Fruit fly (Drosophila melanogaster) whole organism, wandering third instar larva: Measurements from ENCODE around the gene Uch-L5R.

ENCODE experiments used
- Abd-B ChIP-seq: fragments of >200 bp; optimal IDR thresholded peaks from 2 replicates; lab custom pipeline; 2017; ENCODE audit warnings: missing biosample characterization, missing genetic modification characterization
- CG32264 ChIP-seq: fragments of 200-800 bp; sonication (Bioruptor generic); optimal IDR thresholded peaks from 2 replicates; lab custom pipeline; 2016; ENCODE audit warnings: missing biosample characterization, missing genetic modification characterization
- CG9705 ChIP-seq: fragments of 200-800 bp; sonication (Bioruptor generic); optimal IDR thresholded peaks from 2 replicates; lab custom pipeline; 2018; ENCODE audit warnings: missing biosample characterization, mild to moderate bottlenecking, missing genetic modification characterization
- CrebA ChIP-seq: fragments of 200-800 bp; sonication (Bioruptor generic); optimal IDR thresholded peaks from 2 replicates; lab custom pipeline; 2016; ENCODE audit warnings: missing biosample characterization, mild to moderate bottlenecking, missing genetic modification characterization, borderline replicate concordance
- Dfd ChIP-seq: fragments of >200 bp; optimal IDR thresholded peaks from 2 replicates; lab custom pipeline; 2017; ENCODE audit warnings: missing biosample characterization, missing genetic modification characterization
- Dif ChIP-seq: fragments of 200-275, 200-300 bp; sonication (Bioruptor generic); optimal IDR thresholded peaks from 2 replicates; lab custom pipeline; 2018; ENCODE audit warnings: missing biosample characterization, missing genetic modification characterization; ENCODE audit not compliant: partially characterized antibody
- GATAd ChIP-seq: sonication (Bioruptor generic); optimal IDR thresholded peaks from 2 replicates; lab custom pipeline; 2016; ENCODE audit warnings: missing biosample characterization, missing genetic modification characterization
- HLH106 ChIP-seq: fragments of 200-800 bp; optimal IDR thresholded peaks from 3 replicates; lab custom pipeline; 2019; ENCODE audit warnings: missing biosample characterization, mild to moderate bottlenecking, missing genetic modification characterization, moderate library complexity
- Hnf4 ChIP-seq: fragments of 200-800 bp; sonication (Bioruptor generic); optimal IDR thresholded peaks from 2 replicates; lab custom pipeline; 2016; ENCODE audit warnings: missing biosample characterization, mild to moderate bottlenecking, missing genetic modification characterization
- Hr78 ChIP-seq: fragments of >200 bp; optimal IDR thresholded peaks from 2 replicates; lab custom pipeline; 2017; ENCODE audit warnings: missing biosample characterization, missing genetic modification characterization
- Hr83 ChIP-seq: fragments of 200-300 bp; sonication (Bioruptor generic); optimal IDR thresholded peaks from 2 replicates; lab custom pipeline; 2016; ENCODE audit warnings: missing biosample characterization, mild to moderate bottlenecking, missing genetic modification characterization, moderate library complexity; ENCODE audit not compliant: poor library complexity, severe bottlenecking
- Jra ChIP-seq: sonication (Bioruptor generic); optimal IDR thresholded peaks from 2 replicates; lab custom pipeline; 2016; ENCODE audit warnings: missing biosample characterization, missing genetic modification characterization
- Mio ChIP-seq: sonication (Bioruptor generic); optimal IDR thresholded peaks from 2 replicates; lab custom pipeline; 2016; ENCODE audit warnings: missing biosample characterization, missing genetic modification characterization
- Myc ChIP-seq: fragments of >200 bp; optimal IDR thresholded peaks from 2 replicates; lab custom pipeline; 2017
- N ChIP-seq: fragments of >200 bp; optimal IDR thresholded peaks from 2 replicates; lab custom pipeline; 2018; ENCODE audit warnings: missing biosample characterization, missing external identifiers, missing genetic modification characterization
- OdsH ChIP-seq: fragments of 200-800 bp; sonication (Bioruptor generic); optimal IDR thresholded peaks from 2 replicates; lab custom pipeline; 2016; ENCODE audit warnings: missing biosample characterization, mild to moderate bottlenecking, missing genetic modification characterization
- Rel ChIP-seq, 2 experiments: fragments of 200-800 bp; sonication (Bioruptor generic) in 1 of 2; optimal IDR thresholded peaks; 2 replicates in 1 of 2; 3 replicates in 1 of 2; lab custom pipeline; 2016 to 2019; ENCODE audit warnings: mild to moderate bottlenecking in 2 of 2, missing biosample characterization in 2 of 2, missing genetic modification characterization in 2 of 2, moderate library complexity in 1 of 2
- Sp1 ChIP-seq: fragments of 200-800 bp; sonication (Bioruptor generic); optimal IDR thresholded peaks from 3 replicates; lab custom pipeline; 2019; ENCODE audit warnings: missing biosample characterization, mild to moderate bottlenecking, missing genetic modification characterization, moderate library complexity
- Vsx2 ChIP-seq: fragments of 200-300, 225-300 bp; sonication (Bioruptor generic); optimal IDR thresholded peaks from 2 replicates; lab custom pipeline; 2018; ENCODE audit warnings: missing biosample characterization, missing genetic modification characterization; ENCODE audit not compliant: partially characterized antibody
- br ChIP-seq: fragments of 200-800 bp; sonication (Bioruptor generic); optimal IDR thresholded peaks from 2 replicates; lab custom pipeline; 2016; ENCODE audit warnings: missing biosample characterization, missing genetic modification characterization
- brk ChIP-seq: fragments of 200-800 bp; sonication (Bioruptor generic); optimal IDR thresholded peaks from 2 replicates; lab custom pipeline; 2016; ENCODE audit warnings: missing biosample characterization, mild to moderate bottlenecking, missing genetic modification characterization
- dl ChIP-seq, 2 experiments: fragments of 175-275, 200-275 bp in 1 of 2; fragments of 200-275 bp in 1 of 2; sonication (Bioruptor generic); optimal IDR thresholded peaks; lab custom pipeline; 2018; ENCODE audit warnings: mild to moderate bottlenecking in 2 of 2, missing biosample characterization in 2 of 2, missing genetic modification characterization in 2 of 2, moderate library complexity in 2 of 2; ENCODE audit not compliant: partially characterized antibody in 2 of 2, insufficient read depth in 1 of 2
- dmrt93B ChIP-seq: fragments of 200-800 bp; sonication (Bioruptor generic); optimal IDR thresholded peaks from 2 replicates; lab custom pipeline; 2018; ENCODE audit warnings: missing biosample characterization, mild to moderate bottlenecking, missing genetic modification characterization
- dsf ChIP-seq: sonication (Bioruptor generic); optimal IDR thresholded peaks from 2 replicates; lab custom pipeline; 2016; ENCODE audit warnings: missing biosample characterization, missing genetic modification characterization, borderline replicate concordance
- ey ChIP-seq: fragments of 200-800 bp; sonication (Bioruptor generic); optimal IDR thresholded peaks from 2 replicates; lab custom pipeline; 2016; ENCODE audit warnings: missing biosample characterization, missing genetic modification characterization
- foxo ChIP-seq, 2 experiments: fragments of 200-800 bp; sonication (Bioruptor generic); optimal IDR thresholded peaks; 2 replicates in 1 of 2; 3 replicates in 1 of 2; lab custom pipeline; 2016 to 2017; ENCODE audit warnings: missing biosample characterization in 2 of 2, missing genetic modification characterization in 2 of 2
- fru ChIP-seq: fragments of 200-800 bp; sonication (Bioruptor generic); optimal IDR thresholded peaks from 3 replicates; lab custom pipeline; 2016; ENCODE audit warnings: missing biosample characterization, mild to moderate bottlenecking, missing genetic modification characterization
- h ChIP-seq: fragments of 200-800 bp; sonication (Bioruptor generic); optimal IDR thresholded peaks from 3 replicates; lab custom pipeline; 2016; ENCODE audit warnings: missing biosample characterization, mild to moderate bottlenecking, missing genetic modification characterization
- jim ChIP-seq: fragments of 175-275, 200-325 bp; sonication (Bioruptor generic); optimal IDR thresholded peaks from 2 replicates; lab custom pipeline; 2016; ENCODE audit warnings: missing biosample characterization, mild to moderate bottlenecking, missing genetic modification characterization
- lola ChIP-seq: fragments of >200 bp; optimal IDR thresholded peaks from 2 replicates; lab custom pipeline; 2017; ENCODE audit warnings: missing biosample characterization, missing genetic modification characterization
- pan ChIP-seq: fragments of >200 bp; optimal IDR thresholded peaks from 2 replicates; lab custom pipeline; 2017
- psq ChIP-seq: fragments of 200-800 bp; sonication (Bioruptor generic); optimal IDR thresholded peaks from 3 replicates; lab custom pipeline; 2017; ENCODE audit warnings: missing biosample characterization, mild to moderate bottlenecking, missing genetic modification characterization, moderate library complexity
- rgr ChIP-seq: fragments of 200-800 bp; sonication (Bioruptor generic); optimal IDR thresholded peaks from 3 replicates; lab custom pipeline; 2016; ENCODE audit warnings: missing biosample characterization, mild to moderate bottlenecking, missing genetic modification characterization
- sage ChIP-seq: fragments of 200-800 bp; sonication (Bioruptor generic); optimal IDR thresholded peaks from 2 replicates; lab custom pipeline; 2016; ENCODE audit warnings: missing biosample characterization, mild to moderate bottlenecking, missing genetic modification characterization
- sv ChIP-seq: fragments of 200-800 bp; sonication (Bioruptor generic); optimal IDR thresholded peaks from 3 replicates; lab custom pipeline; 2016; ENCODE audit warnings: missing biosample characterization, missing genetic modification characterization
- tai ChIP-seq: sonication (Bioruptor generic); optimal IDR thresholded peaks from 2 replicates; lab custom pipeline; 2016; ENCODE audit warnings: missing biosample characterization, missing genetic modification characterization
- usp ChIP-seq: fragments of >200 bp; optimal IDR thresholded peaks from 2 replicates; lab custom pipeline; 2017; ENCODE audit warnings: missing biosample characterization, missing genetic modification characterization
- woc ChIP-seq: sonication (Bioruptor generic); optimal IDR thresholded peaks from 2 replicates; lab custom pipeline; 2016; ENCODE audit warnings: missing biosample characterization, mild to moderate bottlenecking, missing genetic modification characterization

Gene Uch-L5R

dm6 chrX:12013098-12013493 lies 43.3 kb downstream of the Uch-L5R start:
- TF ChIP-seq usp (GFP tag; lab: Kevin White, UChicago) (no peak), Myc (lab: Kevin White, UChicago) (peak; percentile 11), woc (no peak)

dm6 chrX:12012149-12013097 lies 44.0 kb downstream of the Uch-L5R start, which contains the start of the genes CG1492 and regucalcin:
Gene CG1492, minus strand, starts transcription at chrX:12012211.
Gene regucalcin, plus strand, starts transcription at chrX:12012377.
- TF ChIP-seq h (GFP tag; lab: Kevin White, UChicago) (no peak), Myc (lab: Kevin White, UChicago) (peak; percentile 69), fru (GFP tag; lab: Kevin White, UChicago) (peak; percentile 20)

dm6 chrX:12007593-12007992 lies 48.8 kb downstream of the Uch-L5R start:
- TF ChIP-seq h (GFP tag; lab: Kevin White, UChicago), result no peak
- TF ChIP-seq dl (GFP tag; optimal IDR thresholded peaks at IDR 0.05; lab: Kevin White, UChicago; ENCODE audit: insufficient read depth in 1 of 2, partially characterized antibody in 2 of 2), result peak; percentile 17 to 57
- TF ChIP-seq Dif, result peak; percentile 63
- TF ChIP-seq Jra (GFP tag; lab: Kevin White, UChicago), result no peak

dm6 chrX:12006678-12007441 lies 49.6 kb downstream of the Uch-L5R start, which contains the start of gene CG1806:
Gene CG1806, plus strand, starts transcription at chrX:12007176.
- TF ChIP-seq sv (GFP tag; lab: Kevin White, UChicago), result no peak
- no peak for TF ChIP-seq Hr78 (GFP tag; lab: Kevin White, UChicago)
- peak; percentile 27 for TF ChIP-seq Hr83 (GFP tag; lab: Kevin White, UChicago)
- TF ChIP-seq Abd-B (GFP tag; lab: Kevin White, UChicago), result no peak
- TF ChIP-seq Jra (GFP tag; lab: Kevin White, UChicago), result peak; percentile 9
- peak; percentile 20 for TF ChIP-seq h (GFP tag; lab: Kevin White, UChicago)
- no peak for TF ChIP-seq rgr (GFP tag; lab: Kevin White, UChicago)
- no peak for TF ChIP-seq OdsH (GFP tag; lab: Kevin White, UChicago)
- no peak for TF ChIP-seq woc
- no peak for TF ChIP-seq dmrt93B (GFP tag; lab: Kevin White, UChicago)
- TF ChIP-seq br (GFP tag; lab: Kevin White, UChicago), result no peak
- TF ChIP-seq tai, result no peak
- TF ChIP-seq dsf (GFP tag; lab: Kevin White, UChicago), result no peak
- TF ChIP-seq CG32264, result no peak
- TF ChIP-seq foxo (GFP tag; optimal IDR thresholded peaks at IDR 0.05; lab: Kevin White, UChicago), result no peak
- TF ChIP-seq pan, result no peak
- peak; percentile 95 for TF ChIP-seq Vsx2 (GFP tag; lab: Kevin White, UChicago)
- no peak for TF ChIP-seq ey (GFP tag; lab: Kevin White, UChicago)
- TF ChIP-seq jim (GFP tag; lab: Kevin White, UChicago), result peak; percentile 60
- peak; percentile 23 for TF ChIP-seq Sp1 (GFP tag; lab: Kevin White, UChicago)
- TF ChIP-seq Mio (GFP tag; lab: Kevin White, UChicago), result no peak
- peak; percentile 58 for TF ChIP-seq Rel (GFP tag; optimal IDR thresholded peaks at IDR 0.05; lab: Kevin White, UChicago)
- TF ChIP-seq Rel (tag; optimal IDR thresholded peaks at IDR 0.05; lab: Kevin White, UChicago), result no peak
- no peak for TF ChIP-seq CrebA (GFP tag; lab: Kevin White, UChicago)
- TF ChIP-seq brk (GFP tag; lab: Kevin White, UChicago), result peak; percentile 27
- peak; percentile 62 for TF ChIP-seq sage
- peak; percentile 97 to 98 for TF ChIP-seq dl (GFP tag; optimal IDR thresholded peaks at IDR 0.05; lab: Kevin White, UChicago; ENCODE audit: insufficient read depth in 1 of 2, partially characterized antibody in 2 of 2)
- no peak for TF ChIP-seq N (GFP tag; lab: Kevin White, UChicago)
- TF ChIP-seq Myc (lab: Kevin White, UChicago), result no peak
- TF ChIP-seq Hnf4 (GFP tag; lab: Kevin White, UChicago), result peak; percentile 34
- TF ChIP-seq CG9705, result no peak
- no peak for TF ChIP-seq psq (GFP tag; lab: Kevin White, UChicago)
- peak; percentile 25 for TF ChIP-seq fru (GFP tag; lab: Kevin White, UChicago)
- TF ChIP-seq Dfd, result no peak
- peak; percentile 98 for TF ChIP-seq Dif
- TF ChIP-seq lola, result no peak
- no peak for TF ChIP-seq GATAd (GFP tag; lab: Kevin White, UChicago)
- no peak for TF ChIP-seq usp (GFP tag; lab: Kevin White, UChicago)
- no peak for TF ChIP-seq HLH106 (tag; lab: Kevin White, UChicago)
